ENCODE assay signal across 1 fruit fly cellular context in genomic region chr3R:28327709-28328467, dm6.
TF ChIP-seq lines count a peak whose summit lies in the region.

No protein-coding gene starts in this region.

TF ChIP-seq in whole organism, embryonic, 481 proteins besides CTCF, POLR2A, EP300 and RAD21 (continued from another document):
- TF ChIP-seq CG6813 (GFP tag; optimal IDR thresholded peaks at IDR 0.05; lab: Kevin White, UChicago) (no peak), CG17568 (GFP tag; optimal IDR thresholded peaks at IDR 0.05; lab: Kevin White, UChicago) (no peak), bab2 (GFP tag; optimal IDR thresholded peaks at IDR 0.05; lab: Kevin White, UChicago) (no peak), Atf-2 (GFP tag; optimal IDR thresholded peaks at IDR 0.05; lab: Kevin White, UChicago) (no peak), CG10565 (GFP tag; optimal IDR thresholded peaks at IDR 0.05; lab: Kevin White, UChicago) (no peak), disco-r (GFP tag; optimal IDR thresholded peaks at IDR 0.05; lab: Kevin White, UChicago) (no peak), dpn (GFP tag; optimal IDR thresholded peaks at IDR 0.05; lab: Kevin White, UChicago) (no peak), CG12942 (GFP tag; optimal IDR thresholded peaks at IDR 0.05; lab: Kevin White, UChicago) (no peak), Myb (GFP tag; optimal IDR thresholded peaks at IDR 0.05; lab: Kevin White, UChicago) (no peak), hkb (optimal IDR thresholded peaks at IDR 0.05; lab: Kevin White, UChicago) (no peak), hkb (GFP tag; IDR thresholded peaks at IDR 0.05; lab: Robert Waterston, UW) (no peak), sens (GFP tag; lab: Kevin White, UChicago) (peak; percentile 60), kni (GFP tag; optimal IDR thresholded peaks at IDR 0.05; lab: Kevin White, UChicago) (no peak)
